Fruit fly (Drosophila melanogaster): ENCODE measurements around the gene Prosbeta3.

Prosbeta3 gene

dm6 chr3R:9055119-9056105 lies 49.4 kb upstream of the Prosbeta3 start (continued):
- TF ChIP-seq Blimp-1 (GFP tag; optimal IDR thresholded peaks at IDR 0.05) (peak; percentile 94), gro (GFP tag; optimal IDR thresholded peaks at IDR 0.05) (peak; percentile 70), CG1529 (GFP tag; optimal IDR thresholded peaks at IDR 0.05) (peak; percentile 84), nerfin-2 (GFP tag; IDR thresholded peaks at IDR 0.05; ENCODE audit: partially characterized antibody) (no peak), CG7786 (GFP tag; optimal IDR thresholded peaks at IDR 0.05) (peak; percentile 80), Dbx (GFP tag; IDR thresholded peaks at IDR 0.05) (no peak), CG42726 (GFP tag; IDR thresholded peaks at IDR 0.05; ENCODE audit: partially characterized antibody) (no peak), CG4730 (GFP tag; IDR thresholded peaks at IDR 0.05) (no peak), danr (GFP tag; IDR thresholded peaks at IDR 0.05) (no peak), CG33213 (GFP tag; optimal IDR thresholded peaks at IDR 0.05) (peak; percentile 80), Dek (tag; optimal IDR thresholded peaks at IDR 0.05) (peak; percentile 95), CG14050 (GFP tag; IDR thresholded peaks at IDR 0.05) (no peak), trem (tag; optimal IDR thresholded peaks at IDR 0.05) (peak; percentile 90), chm (GFP tag; IDR thresholded peaks at IDR 0.05) (no peak), CG6854 (GFP tag; optimal IDR thresholded peaks at IDR 0.05) (peak; percentile 93), CG11093 (GFP tag; IDR thresholded peaks at IDR 0.05) (peak; percentile 82), da (GFP tag; optimal IDR thresholded peaks at IDR 0.05) (no peak), Jarid2 (GFP tag; optimal IDR thresholded peaks at IDR 0.05) (peak; percentile 72), knrl (GFP tag; IDR thresholded peaks at IDR 0.05; ENCODE audit: partially characterized antibody) (no peak), sens-2 (GFP tag; IDR thresholded peaks at IDR 0.05) (no peak), ash1 (GFP tag; optimal IDR thresholded peaks at IDR 0.05) (no peak), CG11398 (GFP tag; optimal IDR thresholded peaks at IDR 0.05) (peak; percentile 4), CG4282 (GFP tag; optimal IDR thresholded peaks at IDR 0.05) (peak; percentile 62), mam (GFP tag; optimal IDR thresholded peaks at IDR 0.05) (peak; percentile 74), otp (GFP tag; IDR thresholded peaks at IDR 0.05) (no peak), Kr (GFP tag; optimal IDR thresholded peaks at IDR 0.05) (no peak), vfl (GFP tag; optimal IDR thresholded peaks at IDR 0.05) (peak; percentile 66), nom (GFP tag; optimal IDR thresholded peaks at IDR 0.05) (peak; percentile 68), sima (GFP tag; optimal IDR thresholded peaks at IDR 0.05) (peak; percentile 77), CG2120 (GFP tag; optimal IDR thresholded peaks at IDR 0.05) (peak; percentile 94), bsh (GFP tag; optimal IDR thresholded peaks at IDR 0.05) (peak; percentile 55 to 96), abd-A (tag; optimal IDR thresholded peaks at IDR 0.05) (peak; percentile 22), CG17612 (GFP tag; IDR thresholded peaks at IDR 0.05) (no peak), ara (GFP tag; IDR thresholded peaks at IDR 0.05) (no peak), Taf1 (GFP tag; IDR thresholded peaks at IDR 0.05) (no peak), TFAM (GFP tag; optimal IDR thresholded peaks at IDR 0.05) (peak; percentile 34), CG7556 (GFP tag; optimal IDR thresholded peaks at IDR 0.05) (peak; percentile 89), slbo (GFP tag; IDR thresholded peaks at IDR 0.05) (no peak), CG3163 (GFP tag; optimal IDR thresholded peaks at IDR 0.05) (peak; percentile 29), jing (GFP tag; optimal IDR thresholded peaks at IDR 0.05) (peak; percentile 78), cas (GFP tag; IDR thresholded peaks at IDR 0.05) (no peak), CG11560 (tag; IDR thresholded peaks at IDR 0.05) (no peak), Ada2b (GFP tag; IDR thresholded peaks at IDR 0.05) (no peak), CG8290 (GFP tag; optimal IDR thresholded peaks at IDR 0.05) (peak; percentile 83), CG8290 (tag; optimal IDR thresholded peaks at IDR 0.05) (peak; percentile 1 to 89), tx (GFP tag; optimal IDR thresholded peaks at IDR 0.05) (peak; percentile 51), pnt (GFP tag; optimal IDR thresholded peaks at IDR 0.05) (peak; percentile 73), CG11504 (tag; optimal IDR thresholded peaks at IDR 0.05) (peak; percentile 96), CG31441 (GFP tag; IDR thresholded peaks at IDR 0.05) (no peak), Ssrp (tag; optimal IDR thresholded peaks at IDR 0.05) (peak; percentile 91)

Measured in whole organism, embryonic.